Worm (Caenorhabditis elegans): ENCODE measurements around the gene glod-4.

glod-4 gene

ce11 chrIII:4157298-4157697, 3.9 kb downstream of the glod-4 start, which contains the start of gene C16C10.9:
TSS of gene C16C10.9 (minus strand) at chrIII:4157398.
- TF ChIP-seq Y5F2A.4 (GFP tag; optimal IDR thresholded peaks at IDR 0.05) (no peak), ceh-28 (tag; optimal IDR thresholded peaks at IDR 0.05) (no peak), Y48G9A.11 (GFP tag; IDR thresholded peaks at IDR 0.05) (no peak), F44E2.7 (GFP tag; IDR thresholded peaks at IDR 0.05) (no peak), attf-4 (tag; optimal IDR thresholded peaks at IDR 0.05) (no peak)

- TF ChIP-seq duxl-1 (tag; optimal IDR thresholded peaks at IDR 0.05; ENCODE audit: poor library complexity) = no peak
- TF ChIP-seq ctbp-1 (GFP tag; IDR thresholded peaks at IDR 0.05) = no peak
- no peak for TF ChIP-seq hlh-11 (tag; optimal IDR thresholded peaks at IDR 0.05)
- no peak for TF ChIP-seq nhr-76 (tag; optimal IDR thresholded peaks at IDR 0.05)
- TF ChIP-seq hlh-30 (tag; optimal IDR thresholded peaks at IDR 0.05; ENCODE audit: insufficient read depth) = no peak
- no peak for TF ChIP-seq ceh-62 (tag; optimal IDR thresholded peaks at IDR 0.05)
- no peak for TF ChIP-seq nhr-28 (tag; optimal IDR thresholded peaks at IDR 0.05)
- TF ChIP-seq spr-1 (tag; optimal IDR thresholded peaks at IDR 0.05) = no peak
- TF ChIP-seq lin-13 (GFP tag; optimal IDR thresholded peaks at IDR 0.05) = no peak
- TF ChIP-seq ces-1 (GFP tag; optimal IDR thresholded peaks at IDR 0.05) = no peak
- no peak for TF ChIP-seq fos-1 (tag; optimal IDR thresholded peaks at IDR 0.05)
- no peak for TF ChIP-seq nhr-25 (tag; optimal IDR thresholded peaks at IDR 0.05; ENCODE audit: borderline replicate concordance, insufficient read depth)
- TF ChIP-seq sdz-12 (GFP tag; optimal IDR thresholded peaks at IDR 0.05) = no peak
- no peak for TF ChIP-seq snpc-1.2 (GFP tag; IDR thresholded peaks at IDR 0.05)
- TF ChIP-seq T20F7.1 (GFP tag; optimal IDR thresholded peaks at IDR 0.05) = no peak
- TF ChIP-seq nhr-41 (GFP tag; IDR thresholded peaks at IDR 0.05) = no peak
- TF ChIP-seq jun-1 (tag; optimal IDR thresholded peaks at IDR 0.05) = no peak
These were observed 7.5 kb downstream of the glod-4 start, which contains the start of gene C01G12.16 for ce11 chrIII:4160937-4161336. TSS of gene C01G12.16 (plus strand) at chrIII:4161237.

- TF ChIP-seq daf-8 (GFP tag; IDR thresholded peaks at IDR 0.05) (no peak), dmd-9 (GFP tag; IDR thresholded peaks at IDR 0.05) (no peak), lin-13 (GFP tag; optimal IDR thresholded peaks at IDR 0.05) (no peak), attf-4 (tag; optimal IDR thresholded peaks at IDR 0.05) (no peak), lin-39 (tag; optimal IDR thresholded peaks at IDR 0.05) (no peak), nhr-77 (tag; optimal IDR thresholded peaks at IDR 0.05) (no peak), tag-97 (GFP tag; IDR thresholded peaks at IDR 0.05) (no peak), set-16 (GFP tag; IDR thresholded peaks at IDR 0.05) (no peak), lir-3 (tag; optimal IDR thresholded peaks at IDR 0.05) (no peak), ZK546.5 (tag; optimal IDR thresholded peaks at IDR 0.05) (no peak), nhr-42 (GFP tag; IDR thresholded peaks at IDR 0.05) (no peak), ama-1 (optimal IDR thresholded peaks at IDR 0.05) (no peak), mxl-3 (GFP tag; optimal IDR thresholded peaks at IDR 0.05) (no peak), spr-3 (GFP tag; optimal IDR thresholded peaks at IDR 0.05) (no peak), dmd-6 (GFP tag; IDR thresholded peaks at IDR 0.05) (no peak), nhr-76 (tag; optimal IDR thresholded peaks at IDR 0.05) (no peak), lsy-2 (tag; optimal IDR thresholded peaks at IDR 0.05) (no peak)
These were observed 10.7 kb downstream of the glod-4 start, which contains the start of gene C16C10.8 for ce11 chrIII:4164071-4164470. TSS of gene C16C10.8 (minus strand) at chrIII:4164171.

- no peak for TF ChIP-seq F37D6.2 (tag; optimal IDR thresholded peaks at IDR 0.05)
- no peak for TF ChIP-seq jun-1 (tag; optimal IDR thresholded peaks at IDR 0.05)
- no peak for TF ChIP-seq aha-1 (tag)
- no peak for TF ChIP-seq set-16 (GFP tag; IDR thresholded peaks at IDR 0.05)
- no peak for TF ChIP-seq ceh-20 (GFP tag; IDR thresholded peaks at IDR 0.05)
- no peak for TF ChIP-seq zip-2 (tag; optimal IDR thresholded peaks at IDR 0.05)
- no peak for TF ChIP-seq cey-2 (tag; optimal IDR thresholded peaks at IDR 0.05; ENCODE audit: borderline replicate concordance, insufficient read depth)
- TF ChIP-seq pha-4 (GFP tag; IDR thresholded peaks at IDR 0.05) = no peak
- TF ChIP-seq pha-4 (tag; optimal IDR thresholded peaks at IDR 0.05) = no peak
- TF ChIP-seq mep-1 (tag; optimal IDR thresholded peaks at IDR 0.05) = no peak
- TF ChIP-seq php-3 (GFP tag; IDR thresholded peaks at IDR 0.05) = no peak
- TF ChIP-seq mxl-3 (GFP tag; optimal IDR thresholded peaks at IDR 0.05) = no peak
- no peak for TF ChIP-seq nhr-28 (tag; optimal IDR thresholded peaks at IDR 0.05)
These were observed 13.3 kb downstream of the glod-4 start, which contains the start of gene rnf-5 for ce11 chrIII:4166745-4167144. TSS of gene rnf-5 (minus strand) at chrIII:4166845.
